Worm (Caenorhabditis elegans) whole organism, L3 larva: Measurements from ENCODE around the gene ZC204.17.

Experiments used
- ama-1 ChIP-seq: fragments of 150-350 bp; optimal IDR thresholded peaks from 2 replicates; lab custom pipeline; 2018
- elt-1 ChIP-seq: fragments of 150-350 bp; optimal IDR thresholded peaks from 2 replicates; lab custom pipeline; 2014; ENCODE audit warnings: missing biosample characterization, missing genetic modification characterization
- nhr-25 ChIP-seq: sonication (generic microtip); optimal IDR thresholded peaks from 2 replicates; lab custom pipeline; 2017; ENCODE audit warnings: missing biosample characterization, missing genetic modification characterization
- tbx-2 ChIP-seq: sonication (generic microtip); optimal IDR thresholded peaks from 2 replicates; lab custom pipeline; 2016; ENCODE audit warnings: mild to moderate bottlenecking, missing genetic modification characterization, missing compliant biosample characterization
- unc-39 ChIP-seq: sonication (generic microtip); optimal IDR thresholded peaks from 4 replicates; lab custom pipeline; 2017; ENCODE audit warnings: missing biosample characterization, missing genetic modification characterization
- unc-62 ChIP-seq: fragments of 150-350 bp; sonication (generic microtip); optimal IDR thresholded peaks from 4 replicates; lab custom pipeline; 2014; ENCODE audit warnings: missing biosample characterization, missing genetic modification reagents, missing genetic modification characterization

DNA sequence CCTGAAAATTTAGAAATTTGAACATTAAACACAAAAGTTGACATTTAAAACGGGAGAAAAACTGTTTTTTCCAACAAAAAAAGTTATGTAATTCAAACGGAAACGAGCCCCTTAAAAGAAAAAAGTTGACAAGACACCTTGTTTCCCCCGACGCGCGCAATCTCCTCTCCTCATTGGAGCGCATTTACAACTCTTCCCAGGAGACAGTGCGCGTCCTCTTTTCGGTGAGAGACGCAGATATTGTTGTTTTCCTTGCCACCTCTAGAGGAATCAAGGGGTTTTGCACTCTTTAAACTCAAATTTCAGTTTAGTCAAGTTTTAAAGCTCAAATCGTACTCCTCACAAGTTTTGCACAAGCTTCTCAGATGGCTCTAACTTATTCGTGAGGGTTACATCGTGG is 49.8 kb upstream of the ZC204.17 start, which contains the start of gene F58E1.13:
- TF ChIP-seq ama-1 (lab: Kevin White, UChicago) = no peak
- no peak for TF ChIP-seq tbx-2
- no peak for TF ChIP-seq elt-1
- no peak for TF ChIP-seq unc-62 (GFP tag; lab: Kevin White, UChicago)
- TF ChIP-seq unc-39 (tag; lab: Kevin White, UChicago) = no peak
- no peak for TF ChIP-seq nhr-25 (tag; lab: Kevin White, UChicago)
